Worm (Caenorhabditis elegans): ENCODE data around the gene del-9.

- TF ChIP-seq elt-3 (tag; optimal IDR thresholded peaks at IDR 0.05) (no peak), ceh-9 (tag; optimal IDR thresholded peaks at IDR 0.05) (no peak), fkh-10 (GFP tag; optimal IDR thresholded peaks at IDR 0.05) (no peak), R02D3.7 (tag; optimal IDR thresholded peaks at IDR 0.05) (no peak), pha-4 (tag; optimal IDR thresholded peaks at IDR 0.05) (no peak), nhr-237 (tag; optimal IDR thresholded peaks at IDR 0.05) (no peak), ZK546.5 (tag; optimal IDR thresholded peaks at IDR 0.05) (no peak), ceh-16 (tag; optimal IDR thresholded peaks at IDR 0.05) (no peak), sea-2 (GFP tag; optimal IDR thresholded peaks at IDR 0.05) (no peak), fos-1 (tag; optimal IDR thresholded peaks at IDR 0.05) (no peak), daf-12 (tag; optimal IDR thresholded peaks at IDR 0.05) (no peak), nhr-25 (tag; optimal IDR thresholded peaks at IDR 0.05) (no peak), elt-1 (tag; optimal IDR thresholded peaks at IDR 0.05) (no peak)
Observed at ce11 chrX:3644796-3645195, 27.7 kb upstream of the del-9 start, which contains the start of gene tmem-24.
